Fruit fly (Drosophila melanogaster) whole organism, embryonic: ENCODE data around the gene CG31807.

Experiments used
- Antp ChIP-seq: fragments of 200-800 bp; sonication (Bioruptor generic); optimal IDR thresholded peaks from 3 replicates; lab custom pipeline; 2016; ENCODE audit warnings: missing biosample characterization, missing genetic modification characterization
- Atf3 ChIP-seq: fragments of 200-800 bp; sonication (Bioruptor generic); optimal IDR thresholded peaks from 3 replicates; lab custom pipeline; 2016; ENCODE audit warnings: missing biosample characterization, missing genetic modification characterization
- CG10274 ChIP-seq: fragments of 200-800 bp; sonication (Bioruptor generic); optimal IDR thresholded peaks from 3 replicates; lab custom pipeline; 2017; ENCODE audit warnings: missing biosample characterization, mild to moderate bottlenecking, missing genetic modification characterization
- CG10565 ChIP-seq: fragments of 200-800 bp; sonication (Bioruptor generic); optimal IDR thresholded peaks from 3 replicates; lab custom pipeline; 2016; ENCODE audit warnings: missing biosample characterization, mild to moderate bottlenecking, missing genetic modification characterization
- CG10654 ChIP-seq: fragments of 200-800 bp; sonication (Bioruptor generic); optimal IDR thresholded peaks from 2 replicates; lab custom pipeline; 2016; ENCODE audit warnings: missing biosample characterization, missing genetic modification characterization
- CG12219 ChIP-seq: fragments of 200-800 bp; sonication (Bioruptor generic); optimal IDR thresholded peaks from 3 replicates; lab custom pipeline; 2018; ENCODE audit warnings: missing biosample characterization, mild to moderate bottlenecking, missing genetic modification characterization
- CG14050 ChIP-seq: fragments of 200-800 bp; sonication (Bioruptor generic); IDR thresholded peaks from 3 replicates; pipeline ENCODE4 v1.3.6; 2022; ENCODE audit warnings: missing biosample characterization, missing genetic modification characterization
- CG1832 ChIP-seq: fragments of 200-800 bp; sonication (Bioruptor generic); optimal IDR thresholded peaks from 2 replicates; lab custom pipeline; 2017; ENCODE audit warnings: missing biosample characterization, mild to moderate bottlenecking, missing genetic modification characterization, inconsistent platforms
- CG18764 ChIP-seq: fragments of 200-800 bp; sonication (Bioruptor generic); optimal IDR thresholded peaks from 3 replicates; lab custom pipeline; 2016; ENCODE audit warnings: missing biosample characterization, missing genetic modification characterization
- CG2202 ChIP-seq: fragments of 200-800 bp; sonication (Bioruptor generic); optimal IDR thresholded peaks from 2 replicates; lab custom pipeline; 2018; ENCODE audit warnings: missing biosample characterization, mild to moderate bottlenecking, missing genetic modification characterization
- CG30431 ChIP-seq: fragments of 200-800 bp; sonication (Bioruptor generic); optimal IDR thresholded peaks from 2 replicates; lab custom pipeline; 2017; ENCODE audit warnings: missing biosample characterization, missing genetic modification characterization
- CG31224 ChIP-seq: fragments of 200-800 bp; sonication (Bioruptor generic); IDR thresholded peaks from 2 replicates; pipeline ENCODE4 v1.3.6; 2022; ENCODE audit warnings: missing biosample characterization, missing genetic modification characterization
- CG32772 ChIP-seq: fragments of 200-800 bp; sonication (Bioruptor generic); IDR thresholded peaks from 2 replicates; pipeline ENCODE4 v1.3.6; 2022; ENCODE audit warnings: missing biosample characterization, missing genetic modification characterization
- CG34376 ChIP-seq: fragments of 200-800 bp; sonication (Bioruptor generic); optimal IDR thresholded peaks from 2 replicates; lab custom pipeline; 2018; ENCODE audit warnings: missing biosample characterization, mild to moderate bottlenecking, missing genetic modification characterization
- CG3838 ChIP-seq: fragments of 200-800 bp; sonication (Bioruptor generic); optimal IDR thresholded peaks from 3 replicates; lab custom pipeline; 2016; ENCODE audit warnings: missing biosample characterization, missing genetic modification characterization
- CG42726 ChIP-seq: fragments of 200-800 bp; sonication (Bioruptor generic); IDR thresholded peaks from 2 replicates; pipeline ENCODE4 v1.3.6; 2022; ENCODE audit warnings: missing biosample characterization, missing genetic modification characterization; ENCODE audit not compliant: partially characterized antibody
- CG4328 ChIP-seq: fragments of 200-800 bp; sonication (Bioruptor generic); optimal IDR thresholded peaks from 3 replicates; lab custom pipeline; 2017; ENCODE audit warnings: missing biosample characterization, missing genetic modification reagents, missing genetic modification characterization
- CG43689 ChIP-seq: fragments of 200-800 bp; sonication (Bioruptor generic); IDR thresholded peaks from 2 replicates; pipeline ENCODE4 v1.3.6; 2022; ENCODE audit warnings: missing biosample characterization, missing genetic modification characterization
- CG6765 ChIP-seq: fragments of 200-800 bp; sonication (Bioruptor generic); optimal IDR thresholded peaks from 3 replicates; lab custom pipeline; 2017; ENCODE audit warnings: missing biosample characterization, mild to moderate bottlenecking, missing genetic modification characterization
- CG8388 ChIP-seq: fragments of 200-800 bp; sonication (Bioruptor generic); optimal IDR thresholded peaks from 2 replicates; lab custom pipeline; 2019; ENCODE audit warnings: missing biosample characterization, mild to moderate bottlenecking, missing genetic modification characterization, moderate library complexity
- CG8924 ChIP-seq: fragments of 200-800 bp; optimal IDR thresholded peaks from 3 replicates; lab custom pipeline; 2019; ENCODE audit warnings: missing biosample characterization, mild to moderate bottlenecking, missing genetic modification characterization, moderate library complexity
- Dip2 ChIP-seq: fragments of 200-800 bp; sonication (Bioruptor generic); IDR thresholded peaks from 2 replicates; pipeline ENCODE4 v1.3.6; 2022; ENCODE audit warnings: missing biosample characterization, missing genetic modification characterization
- GATAe ChIP-seq: fragments of 200-800 bp; sonication (Bioruptor generic); conservative IDR thresholded peaks from 2 replicates; pipeline ENCODE4 v1.3.6; 2022; ENCODE audit warnings: missing biosample characterization, missing genetic modification characterization
- HLH3B ChIP-seq: fragments of 200-800 bp; sonication (Bioruptor generic); IDR thresholded peaks from 2 replicates; pipeline ENCODE4 v1.3.6; 2022; ENCODE audit warnings: missing biosample characterization, missing genetic modification characterization
- Hr51 ChIP-seq, 2 experiments: fragments of 200-800 bp; sonication (Bioruptor generic); optimal IDR thresholded peaks; 2 replicates in 1 of 2; 3 replicates in 1 of 2; lab custom pipeline; 2016 to 2018; ENCODE audit warnings: missing biosample characterization in 2 of 2, missing genetic modification characterization in 2 of 2, mild to moderate bottlenecking in 1 of 2, moderate library complexity in 1 of 2
- MTF-1 ChIP-seq: fragments of 200-800 bp; sonication (Bioruptor generic); optimal IDR thresholded peaks from 2 replicates; lab custom pipeline; 2018; ENCODE audit warnings: missing biosample characterization, mild to moderate bottlenecking, missing genetic modification characterization, borderline replicate concordance
- Mes4 ChIP-seq: fragments of 200-800 bp; sonication (Bioruptor generic); optimal IDR thresholded peaks from 2 replicates; lab custom pipeline; 2016; ENCODE audit warnings: missing biosample characterization, missing genetic modification characterization
- Nf-YA ChIP-seq: fragments of 200-800 bp; sonication (Bioruptor generic); IDR thresholded peaks from 2 replicates; pipeline ENCODE4 v1.3.6; 2022; ENCODE audit warnings: missing biosample characterization, missing genetic modification characterization
- Vsx1 ChIP-seq: fragments of 200-800 bp; sonication (Bioruptor generic); optimal IDR thresholded peaks from 2 replicates; lab custom pipeline; 2017; ENCODE audit warnings: missing biosample characterization, mild to moderate bottlenecking, missing genetic modification characterization, missing genetic modification reagents
- ara ChIP-seq: fragments of 200-800 bp; sonication (Bioruptor generic); IDR thresholded peaks from 2 replicates; pipeline ENCODE4 v1.3.6; 2022; ENCODE audit warnings: missing biosample characterization, missing genetic modification characterization
- az2 ChIP-seq: fragments of 200-800 bp; sonication (Bioruptor generic); optimal IDR thresholded peaks from 3 replicates; lab custom pipeline; 2016; ENCODE audit warnings: missing biosample characterization, missing genetic modification characterization
- exex ChIP-seq: fragments of 200-800 bp; sonication (Bioruptor generic); optimal IDR thresholded peaks from 4 replicates; lab custom pipeline; 2018; ENCODE audit warnings: missing biosample characterization, mild to moderate bottlenecking, missing genetic modification characterization, moderate library complexity
- gem ChIP-seq: fragments of 200-800 bp; sonication (Bioruptor generic); optimal IDR thresholded peaks from 2 replicates; lab custom pipeline; 2019; ENCODE audit warnings: missing biosample characterization, mild to moderate bottlenecking, missing genetic modification characterization, moderate library complexity
- hbn ChIP-seq: fragments of 200-800 bp; sonication (Bioruptor generic); IDR thresholded peaks from 2 replicates; pipeline ENCODE4 v1.3.6; 2022; ENCODE audit warnings: missing biosample characterization, missing genetic modification characterization; ENCODE audit not compliant: partially characterized antibody
- insv ChIP-seq, 2 experiments: fragments of 200-800 bp; sonication (Bioruptor generic); optimal IDR thresholded peaks; 3 replicates each; lab custom pipeline; 2016 to 2018; ENCODE audit warnings: missing biosample characterization in 2 of 2, missing genetic modification characterization in 2 of 2
- jumu ChIP-seq: fragments of 200-800 bp; sonication (Bioruptor generic); optimal IDR thresholded peaks from 3 replicates; lab custom pipeline; 2016; ENCODE audit warnings: missing biosample characterization, missing genetic modification characterization
- knrl ChIP-seq: fragments of 200-800 bp; sonication (Bioruptor generic); IDR thresholded peaks from 3 replicates; pipeline ENCODE4 v1.3.6; 2022; ENCODE audit warnings: missing biosample characterization, missing genetic modification characterization; ENCODE audit not compliant: partially characterized antibody
- nerfin-1 ChIP-seq: fragments of 200-800 bp; sonication (Bioruptor generic); optimal IDR thresholded peaks from 3 replicates; lab custom pipeline; 2019; ENCODE audit warnings: missing biosample characterization, mild to moderate bottlenecking, missing genetic modification characterization, moderate library complexity
- pfk ChIP-seq: fragments of 200-800 bp; sonication (Bioruptor generic); optimal IDR thresholded peaks from 2 replicates; lab custom pipeline; 2018; ENCODE audit warnings: missing biosample characterization, mild to moderate bottlenecking, missing genetic modification characterization, moderate library complexity
- prd ChIP-seq, 3 experiments: fragments of >200 bp in 2 of 3; fragments of 200-800 bp in 1 of 3; sonication (Bioruptor generic) in 1 of 3; optimal IDR thresholded peaks in 2 of 3; IDR thresholded peaks in 1 of 3; 2 replicates in 2 of 3; 3 replicates in 1 of 3; pipeline versions ENCODE4 v1.3.6 to Lab custom; 2017 to 2022; ENCODE audit warnings: missing biosample characterization in 1 of 3, missing genetic modification characterization in 1 of 3
- pros ChIP-seq: fragments of 200-800 bp; sonication (Bioruptor generic); optimal IDR thresholded peaks from 3 replicates; lab custom pipeline; 2019; ENCODE audit warnings: missing biosample characterization, mild to moderate bottlenecking, missing genetic modification characterization, moderate library complexity
- repo ChIP-seq: fragments of 200-800 bp; sonication (Bioruptor generic); optimal IDR thresholded peaks from 2 replicates; lab custom pipeline; 2016; ENCODE audit warnings: missing biosample characterization, missing genetic modification characterization
- stwl ChIP-seq: fragments of 200-800 bp; sonication (Bioruptor generic); optimal IDR thresholded peaks from 3 replicates; lab custom pipeline; 2018; ENCODE audit warnings: missing biosample characterization, mild to moderate bottlenecking, missing genetic modification characterization, moderate library complexity
- trh ChIP-seq: fragments of 200-800 bp; sonication (Bioruptor generic); optimal IDR thresholded peaks from 2 replicates; lab custom pipeline; 2016; ENCODE audit warnings: missing biosample characterization, missing genetic modification characterization
- vvl ChIP-seq: fragments of 200-800 bp; sonication (Bioruptor generic); IDR thresholded peaks from 2 replicates; pipeline ENCODE4 v1.3.6; 2022; ENCODE audit warnings: missing biosample characterization, missing genetic modification characterization
- yki ChIP-seq: fragments of >200 bp; optimal IDR thresholded peaks from 3 replicates; lab custom pipeline; 2018
- zen2 ChIP-seq: fragments of 200-800 bp; sonication (Bioruptor generic); IDR thresholded peaks from 3 replicates; pipeline ENCODE4 v1.3.6; 2022; ENCODE audit warnings: missing biosample characterization, missing genetic modification characterization; ENCODE audit not compliant: partially characterized antibody

Gene CG31807

dm6 chr2L:16720707-16721700 is 37.2 kb upstream of the CG31807 start (continued):
- TF ChIP-seq Dip2 (GFP tag; lab: Robert Waterston, UW) (peak; percentile 49; the same call in 1 of the 2 replicates), knrl (no peak), insv (GFP tag; optimal IDR thresholded peaks at IDR 0.05; lab: Kevin White, UChicago) (peak in 1 of 2 experiments; percentile 52), pros (GFP tag; lab: Kevin White, UChicago) (no peak), Hr51 (GFP tag; optimal IDR thresholded peaks at IDR 0.05; lab: Kevin White, UChicago) (peak; percentile 77 to 94), Mes4 (GFP tag; lab: Kevin White, UChicago) (peak; percentile 53), CG10274 (GFP tag; lab: Kevin White, UChicago) (peak; percentile 75), ara (GFP tag; lab: Robert Waterston, UW) (peak; percentile 96), CG30431 (GFP tag; lab: Kevin White, UChicago) (peak; percentile 80), hbn (GFP tag; lab: Robert Waterston, UW) (no peak), Atf3 (GFP tag; lab: Kevin White, UChicago) (peak; percentile 67), CG6765 (GFP tag; lab: Kevin White, UChicago) (peak; percentile 58), CG14050 (GFP tag; lab: Robert Waterston, UW) (peak; percentile 93), CG4328 (GFP tag; lab: Kevin White, UChicago) (peak; percentile 77), exex (tag; lab: Kevin White, UChicago) (peak; percentile 52), CG12219 (GFP tag; lab: Kevin White, UChicago) (peak; percentile 68), gem (peak; percentile 92), CG18764 (GFP tag; lab: Kevin White, UChicago) (peak; percentile 91), CG1832 (peak; percentile 1), CG43689 (GFP tag; lab: Robert Waterston, UW) (peak; percentile 48; the same call in 1 of the 2 replicates), CG8924 (tag; lab: Kevin White, UChicago) (peak; percentile 88), CG8388 (GFP tag; lab: Kevin White, UChicago) (peak; percentile 94), az2 (GFP tag; lab: Kevin White, UChicago) (peak; percentile 79), yki (lab: Kevin White, UChicago) (no peak), Vsx1 (GFP tag; lab: Kevin White, UChicago) (peak; percentile 60), zen2 (GFP tag; lab: Robert Waterston, UW) (no peak), CG34376 (peak; percentile 20), CG2202 (tag; lab: Kevin White, UChicago) (peak; percentile 47), MTF-1 (GFP tag; lab: Kevin White, UChicago) (peak; percentile 80), jumu (GFP tag; lab: Kevin White, UChicago) (peak; percentile 61), CG10654 (peak; percentile 87), CG31224 (GFP tag; lab: Robert Waterston, UW) (peak; percentile 88), stwl (tag; lab: Kevin White, UChicago) (peak; percentile 22), Antp (GFP tag; lab: Kevin White, UChicago) (peak; percentile 61), pfk (GFP tag; lab: Kevin White, UChicago) (no peak), GATAe (GFP tag; lab: Robert Waterston, UW) (peak; percentile 77), HLH3B (GFP tag; lab: Robert Waterston, UW) (peak; percentile 95), CG32772 (GFP tag; lab: Robert Waterston, UW) (peak; percentile 95), repo (GFP tag; lab: Kevin White, UChicago) (peak; percentile 49), trh (GFP tag; lab: Kevin White, UChicago) (peak; percentile 74), nerfin-1 (peak; percentile 87), prd (optimal IDR thresholded peaks at IDR 0.05; lab: Kevin White, UChicago) (no peak), prd (GFP tag; IDR thresholded peaks at IDR 0.05; lab: Robert Waterston, UW) (peak; percentile 98), CG3838 (GFP tag; lab: Kevin White, UChicago) (peak; percentile 73), CG10565 (GFP tag; lab: Kevin White, UChicago) (peak; percentile 69), CG42726 (no peak), vvl (GFP tag; lab: Robert Waterston, UW) (peak; percentile 98), Nf-YA (GFP tag; lab: Robert Waterston, UW) (peak; percentile 89)
